Worm (Caenorhabditis elegans) whole organism, early embryonic: ENCODE measurements around the gene cyp-33A1.

ENCODE experiments used
- B0310.2 ChIP-seq: sonication (generic microtip); optimal IDR thresholded peaks from 2 replicates; lab custom pipeline; 2016; ENCODE audit warnings: mild to moderate bottlenecking, missing genetic modification characterization, missing compliant biosample characterization
- F13C5.2 ChIP-seq: sonication (generic microtip); optimal IDR thresholded peaks from 2 replicates; lab custom pipeline; 2017; ENCODE audit warnings: mild to moderate bottlenecking, missing genetic modification characterization, inconsistent platforms, missing compliant biosample characterization
- ceh-36 ChIP-seq: sonication (generic microtip); optimal IDR thresholded peaks from 2 replicates; lab custom pipeline; 2016; ENCODE audit warnings: missing genetic modification characterization, inconsistent platforms, missing compliant biosample characterization

ce11 chrV:7641718-7642117, 39.5 kb downstream of the cyp-33A1 start:
- no peak for TF ChIP-seq ceh-36 (tag; lab: Kevin White, UChicago)
- TF ChIP-seq F13C5.2 (tag; lab: Kevin White, UChicago): no peak
- no peak for TF ChIP-seq B0310.2 (tag; lab: Kevin White, UChicago)
